Fruit fly (Drosophila melanogaster): ENCODE results near the gene CalpC.

The CalpC gene

dm6 chrX:16325472-16325871, at the start of gene CalpC:
Gene CalpC, plus strand, starts transcription at chrX:16325763.
- no peak for TF ChIP-seq Dfd (GFP tag; optimal IDR thresholded peaks at IDR 0.05)

dm6 chrX:16275854-16276338, 49.7 kb upstream of the CalpC start, which contains the start of the genes kat80 and Prosalpha4:
Gene kat80, minus strand, starts transcription at chrX:16276180.
Gene Prosalpha4, plus strand, starts transcription at chrX:16276270.
- TF ChIP-seq br (GFP tag; optimal IDR thresholded peaks at IDR 0.05) (no peak), tai (GFP tag; optimal IDR thresholded peaks at IDR 0.05) (no peak), psq (GFP tag; optimal IDR thresholded peaks at IDR 0.05) (peak; percentile 21), Hnf4 (GFP tag; optimal IDR thresholded peaks at IDR 0.05) (peak; percentile 1), pan (optimal IDR thresholded peaks at IDR 0.05) (no peak), Dif (GFP tag; optimal IDR thresholded peaks at IDR 0.05; ENCODE audit: partially characterized antibody) (no peak), sv (GFP tag; optimal IDR thresholded peaks at IDR 0.05) (peak; percentile 10), Jra (GFP tag; optimal IDR thresholded peaks at IDR 0.05) (no peak), foxo (GFP tag; optimal IDR thresholded peaks at IDR 0.05) (peak in 1 of 2 experiments; percentile 75), usp (GFP tag; optimal IDR thresholded peaks at IDR 0.05) (no peak), CG9705 (GFP tag; optimal IDR thresholded peaks at IDR 0.05) (no peak), fru (GFP tag; optimal IDR thresholded peaks at IDR 0.05) (peak; percentile 29), dl (GFP tag; optimal IDR thresholded peaks at IDR 0.05; ENCODE audit: insufficient read depth in 1 of 2, partially characterized antibody in 2 of 2) (no peak), HLH106 (tag; optimal IDR thresholded peaks at IDR 0.05) (peak; percentile 57), Hr83 (GFP tag; optimal IDR thresholded peaks at IDR 0.05; ENCODE audit: poor library complexity, severe bottlenecking) (no peak), brk (GFP tag; optimal IDR thresholded peaks at IDR 0.05) (no peak), Rel (GFP tag; optimal IDR thresholded peaks at IDR 0.05) (no peak), Rel (tag; optimal IDR thresholded peaks at IDR 0.05) (no peak), lola (GFP tag; optimal IDR thresholded peaks at IDR 0.05) (no peak), GATAd (GFP tag; optimal IDR thresholded peaks at IDR 0.05) (no peak), rgr (GFP tag; optimal IDR thresholded peaks at IDR 0.05) (no peak), ey (GFP tag; optimal IDR thresholded peaks at IDR 0.05) (no peak), Sp1 (GFP tag; optimal IDR thresholded peaks at IDR 0.05) (peak; percentile 36), CrebA (GFP tag; optimal IDR thresholded peaks at IDR 0.05; ENCODE audit: borderline replicate concordance) (no peak), woc (GFP tag; optimal IDR thresholded peaks at IDR 0.05) (peak; percentile 23), sage (GFP tag; optimal IDR thresholded peaks at IDR 0.05) (no peak), Hr78 (GFP tag; optimal IDR thresholded peaks at IDR 0.05) (no peak), Dfd (GFP tag; optimal IDR thresholded peaks at IDR 0.05) (no peak), Abd-B (GFP tag; optimal IDR thresholded peaks at IDR 0.05) (no peak), Vsx2 (GFP tag; optimal IDR thresholded peaks at IDR 0.05; ENCODE audit: partially characterized antibody) (no peak), N (GFP tag; optimal IDR thresholded peaks at IDR 0.05) (no peak), Mio (GFP tag; optimal IDR thresholded peaks at IDR 0.05) (no peak), dmrt93B (GFP tag; optimal IDR thresholded peaks at IDR 0.05) (no peak), h (GFP tag; optimal IDR thresholded peaks at IDR 0.05) (no peak), CG32264 (GFP tag; optimal IDR thresholded peaks at IDR 0.05) (no peak), jim (GFP tag; optimal IDR thresholded peaks at IDR 0.05) (no peak), Myc (optimal IDR thresholded peaks at IDR 0.05) (peak; percentile 1), dsf (GFP tag; optimal IDR thresholded peaks at IDR 0.05; ENCODE audit: borderline replicate concordance) (no peak), OdsH (GFP tag; optimal IDR thresholded peaks at IDR 0.05) (no peak)

- no peak for TF ChIP-seq Vsx2 (GFP tag; optimal IDR thresholded peaks at IDR 0.05; ENCODE audit: partially characterized antibody)
- TF ChIP-seq foxo (GFP tag; optimal IDR thresholded peaks at IDR 0.05): peak in 1 of 2 experiments; percentile 29
- TF ChIP-seq fru (GFP tag; optimal IDR thresholded peaks at IDR 0.05): peak; percentile 1
- peak; percentile 78 for TF ChIP-seq Dif (GFP tag; optimal IDR thresholded peaks at IDR 0.05; ENCODE audit: partially characterized antibody)
- TF ChIP-seq h (GFP tag; optimal IDR thresholded peaks at IDR 0.05): peak; percentile 23
- TF ChIP-seq dmrt93B (GFP tag; optimal IDR thresholded peaks at IDR 0.05): no peak
- no peak for TF ChIP-seq Hr78 (GFP tag; optimal IDR thresholded peaks at IDR 0.05)
- TF ChIP-seq sv (GFP tag; optimal IDR thresholded peaks at IDR 0.05): peak; percentile 22
- TF ChIP-seq rgr (GFP tag; optimal IDR thresholded peaks at IDR 0.05): peak; percentile 20
- TF ChIP-seq N (GFP tag; optimal IDR thresholded peaks at IDR 0.05): peak; percentile 1
- TF ChIP-seq Hnf4 (GFP tag; optimal IDR thresholded peaks at IDR 0.05): no peak
Observed at dm6 chrX:16277878-16278506, 47.6 kb upstream of the CalpC start, which contains the start of gene eas. Gene eas, plus strand, starts transcription at chrX:16278328.
